Fruit fly (Drosophila melanogaster) whole organism, wandering third instar larva: ENCODE data around the gene nan.

ENCODE experiments used
- Dfd ChIP-seq: fragments of >200 bp; optimal IDR thresholded peaks from 2 replicates; lab custom pipeline; 2017; ENCODE audit warnings: missing biosample characterization, missing genetic modification characterization
- HLH106 ChIP-seq: fragments of 200-800 bp; optimal IDR thresholded peaks from 3 replicates; lab custom pipeline; 2019; ENCODE audit warnings: missing biosample characterization, mild to moderate bottlenecking, missing genetic modification characterization, moderate library complexity
- Myc ChIP-seq: fragments of >200 bp; optimal IDR thresholded peaks from 2 replicates; lab custom pipeline; 2017
- brk ChIP-seq: fragments of 200-800 bp; sonication (Bioruptor generic); optimal IDR thresholded peaks from 2 replicates; lab custom pipeline; 2016; ENCODE audit warnings: missing biosample characterization, mild to moderate bottlenecking, missing genetic modification characterization
- lola ChIP-seq: fragments of >200 bp; optimal IDR thresholded peaks from 2 replicates; lab custom pipeline; 2017; ENCODE audit warnings: missing biosample characterization, missing genetic modification characterization
- pan ChIP-seq: fragments of >200 bp; optimal IDR thresholded peaks from 2 replicates; lab custom pipeline; 2017
- psq ChIP-seq: fragments of 200-800 bp; sonication (Bioruptor generic); optimal IDR thresholded peaks from 3 replicates; lab custom pipeline; 2017; ENCODE audit warnings: missing biosample characterization, mild to moderate bottlenecking, missing genetic modification characterization, moderate library complexity

DNA sequence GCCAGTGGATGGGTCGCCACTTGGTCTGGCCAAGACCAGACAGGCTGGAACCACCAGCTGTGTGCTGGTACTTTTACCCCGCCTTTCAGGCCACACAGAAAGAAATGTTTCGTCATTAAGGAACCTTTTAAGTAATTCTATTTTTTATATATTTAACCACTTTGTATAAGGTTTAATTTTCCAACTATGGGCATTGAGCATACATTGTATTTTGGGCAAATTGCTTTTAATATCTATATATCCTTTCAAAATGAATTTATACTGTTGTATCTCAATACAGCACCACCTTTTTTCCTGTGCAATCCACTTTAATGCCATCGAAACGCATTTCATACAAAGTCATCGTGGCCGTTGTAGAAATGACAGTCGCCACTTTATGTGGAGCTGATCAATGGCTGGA is 43.1 kb downstream of the nan start:
- TF ChIP-seq Myc (lab: Kevin White, UChicago): no peak
- no peak for TF ChIP-seq psq (GFP tag; lab: Kevin White, UChicago)
- no peak for TF ChIP-seq Dfd (GFP tag; lab: Kevin White, UChicago)
- peak; percentile 19 for TF ChIP-seq HLH106 (tag; lab: Kevin White, UChicago)
- TF ChIP-seq pan (lab: Kevin White, UChicago): no peak
- TF ChIP-seq lola (GFP tag; lab: Kevin White, UChicago): no peak
- TF ChIP-seq brk (GFP tag; lab: Kevin White, UChicago): no peak
